Worm (Caenorhabditis elegans) whole organism, L3 larva: ENCODE data around the gene B0222.15.

Source experiments
- R02D3.7 ChIP-seq: fragments of 150-350 bp; optimal IDR thresholded peaks from 2 replicates; lab custom pipeline; 2014; ENCODE audit warnings: missing biosample characterization, missing genetic modification characterization
- ZK546.5 ChIP-seq: sonication (generic microtip); optimal IDR thresholded peaks from 2 replicates; lab custom pipeline; 2017; ENCODE audit warnings: missing biosample characterization, missing genetic modification characterization
- ama-1 ChIP-seq: fragments of 150-350 bp; optimal IDR thresholded peaks from 2 replicates; lab custom pipeline; 2018
- egl-27 ChIP-seq: sonication (generic microtip); optimal IDR thresholded peaks from 4 replicates; lab custom pipeline; 2017; ENCODE audit warnings: missing biosample characterization, missing genetic modification reagents, missing genetic modification characterization
- egl-5 ChIP-seq: fragments of 150-350 bp; optimal IDR thresholded peaks from 2 replicates; lab custom pipeline; 2017; ENCODE audit warnings: missing biosample characterization, missing genetic modification reagents, missing genetic modification characterization, inconsistent platforms
- elt-1 ChIP-seq: fragments of 150-350 bp; optimal IDR thresholded peaks from 2 replicates; lab custom pipeline; 2014; ENCODE audit warnings: missing biosample characterization, missing genetic modification characterization
- elt-2 ChIP-seq: sonication (generic microtip); optimal IDR thresholded peaks from 2 replicates; lab custom pipeline; 2016; ENCODE audit warnings: missing genetic modification reagents, mild to moderate bottlenecking, missing genetic modification characterization, missing compliant biosample characterization
- elt-3 ChIP-seq, 3 experiments: fragments of 150-350 bp in 1 of 3; sonication (generic microtip) in 2 of 3; optimal IDR thresholded peaks; 2 replicates in 2 of 3; 4 replicates in 1 of 3; lab custom pipeline; 2014 to 2017; ENCODE audit warnings: missing biosample characterization in 3 of 3, missing genetic modification characterization in 3 of 3
- eor-1 ChIP-seq, 2 experiments: fragments of 150-350 bp; optimal IDR thresholded peaks; 2 replicates each; lab custom pipeline; 2014 to 2018; ENCODE audit warnings: missing biosample characterization in 2 of 2, missing genetic modification characterization in 2 of 2
- lin-15B ChIP-seq: fragments of 150-350 bp; optimal IDR thresholded peaks from 2 replicates; lab custom pipeline; 2014; ENCODE audit warnings: missing biosample characterization, missing genetic modification characterization
- lin-39 ChIP-seq: fragments of 150-350 bp; optimal IDR thresholded peaks from 2 replicates; lab custom pipeline; 2018; ENCODE audit warnings: missing biosample characterization, missing genetic modification reagents, missing genetic modification characterization
- lsy-12 ChIP-seq: sonication (generic microtip); optimal IDR thresholded peaks from 2 replicates; lab custom pipeline; 2016; ENCODE audit warnings: mild to moderate bottlenecking, missing genetic modification characterization, missing compliant biosample characterization
- mdl-1 ChIP-seq: fragments of 150-350 bp; optimal IDR thresholded peaks from 2 replicates; lab custom pipeline; 2014; ENCODE audit warnings: missing biosample characterization, missing genetic modification characterization
- nhr-11 ChIP-seq: fragments of 150-350 bp; optimal IDR thresholded peaks from 2 replicates; lab custom pipeline; 2014; ENCODE audit warnings: missing biosample characterization, missing genetic modification characterization
- nhr-23 ChIP-seq: fragments of 150-350 bp; optimal IDR thresholded peaks from 2 replicates; lab custom pipeline; 2014; ENCODE audit warnings: missing biosample characterization, missing genetic modification reagents, missing genetic modification characterization
- nhr-237 ChIP-seq: fragments of 150-350 bp; optimal IDR thresholded peaks from 2 replicates; lab custom pipeline; 2014; ENCODE audit warnings: missing biosample characterization, missing genetic modification characterization
- nhr-25 ChIP-seq: sonication (generic microtip); optimal IDR thresholded peaks from 2 replicates; lab custom pipeline; 2017; ENCODE audit warnings: missing biosample characterization, missing genetic modification characterization
- nhr-43 ChIP-seq: sonication (generic microtip); optimal IDR thresholded peaks from 2 replicates; lab custom pipeline; 2016; ENCODE audit warnings: mild to moderate bottlenecking, missing genetic modification characterization, missing compliant biosample characterization; ENCODE audit not compliant: poor library complexity, severe bottlenecking
- pha-4 ChIP-seq: fragments of 150-350 bp; optimal IDR thresholded peaks from 2 replicates; lab custom pipeline; 2014; ENCODE audit warnings: missing biosample characterization, missing genetic modification reagents, missing genetic modification characterization
- pqm-1 ChIP-seq: fragments of 150-350 bp; optimal IDR thresholded peaks from 2 replicates; lab custom pipeline; 2017; ENCODE audit warnings: missing biosample characterization, missing genetic modification characterization, inconsistent platforms
- skn-1 ChIP-seq: fragments of 150-350 bp; optimal IDR thresholded peaks from 2 replicates; lab custom pipeline; 2014; ENCODE audit warnings: missing biosample characterization, missing genetic modification characterization
- unc-39 ChIP-seq: sonication (generic microtip); optimal IDR thresholded peaks from 4 replicates; lab custom pipeline; 2017; ENCODE audit warnings: missing biosample characterization, missing genetic modification characterization
- unc-62 ChIP-seq: fragments of 150-350 bp; sonication (generic microtip); optimal IDR thresholded peaks from 4 replicates; lab custom pipeline; 2014; ENCODE audit warnings: missing biosample characterization, missing genetic modification reagents, missing genetic modification characterization
- ztf-4 ChIP-seq: fragments of 150-350 bp; optimal IDR thresholded peaks from 2 replicates; lab custom pipeline; 2014; ENCODE audit warnings: missing biosample characterization, missing genetic modification characterization

Gene B0222.15

DNA sequence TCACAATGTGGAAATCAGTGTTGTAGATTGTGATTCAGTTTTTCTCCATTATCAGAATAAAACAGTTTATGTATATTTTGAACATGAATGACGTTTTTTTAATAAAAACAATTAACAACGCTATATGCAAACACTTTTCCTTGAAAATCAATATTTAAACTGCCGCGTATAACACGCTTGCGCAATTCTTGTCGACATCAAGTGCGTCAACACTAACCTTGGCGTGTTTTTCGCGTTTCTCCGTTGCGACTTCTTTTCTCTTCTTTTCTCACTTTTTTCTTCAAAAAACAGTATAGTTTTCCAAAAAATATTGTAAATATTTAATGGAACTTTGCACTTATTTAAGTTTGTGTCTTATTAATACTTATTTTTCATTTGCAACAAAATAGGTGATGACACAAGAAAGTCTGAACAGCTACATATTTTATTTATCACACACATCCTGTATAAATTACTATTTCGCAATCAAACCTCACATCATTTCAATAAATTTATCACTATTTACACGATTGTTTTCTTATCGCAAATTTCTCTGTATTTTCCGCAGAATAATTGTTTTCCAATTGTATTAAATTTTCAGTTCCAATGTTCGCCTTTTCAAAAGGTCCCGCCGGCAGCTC is 18.7 kb upstream of the B0222.15 start, which contains the start of gene spas-1 (continued):
- TF ChIP-seq unc-62 (GFP tag; lab: Kevin White, UChicago) (peak; percentile 60), mdl-1 (tag; lab: Kevin White, UChicago) (no peak), R02D3.7 (tag; lab: Kevin White, UChicago) (peak; percentile 75), nhr-43 (tag; lab: Kevin White, UChicago) (peak; percentile 77), skn-1 (tag; lab: Kevin White, UChicago) (no peak), eor-1 (tag; optimal IDR thresholded peaks at IDR 0.05; lab: Kevin White, UChicago) (no peak), nhr-237 (tag; lab: Kevin White, UChicago) (no peak)

- TF ChIP-seq lin-15B (tag; lab: Kevin White, UChicago) (no peak), unc-62 (GFP tag; lab: Kevin White, UChicago) (no peak)
- TF ChIP-seq, all 47 proteins: peak for 0
Measured at ce11 chrV:9173789-9174188, 17.2 kb upstream of the B0222.15 start, which contains the start of gene pqn-16. TSS of gene pqn-16 (plus strand) at chrV:9174089.

- TF ChIP-seq lin-15B (tag; lab: Kevin White, UChicago) (no peak), ZK546.5 (no peak), nhr-11 (tag; lab: Kevin White, UChicago) (no peak), unc-39 (tag; lab: Kevin White, UChicago) (no peak), skn-1 (tag; lab: Kevin White, UChicago) (no peak), nhr-25 (tag; lab: Kevin White, UChicago) (no peak), nhr-237 (tag; lab: Kevin White, UChicago) (no peak), pqm-1 (tag; lab: Kevin White, UChicago) (peak; percentile 52), elt-2 (tag; lab: Kevin White, UChicago) (peak; percentile 63), pha-4 (tag; lab: Kevin White, UChicago) (peak; percentile 52), egl-5 (tag; lab: Kevin White, UChicago) (no peak)
Measured at ce11 chrV:9172989-9173388, 16.4 kb upstream of the B0222.15 start, which contains the start of gene gad-3. TSS of gene gad-3 (minus strand) at chrV:9173005.

DNA sequence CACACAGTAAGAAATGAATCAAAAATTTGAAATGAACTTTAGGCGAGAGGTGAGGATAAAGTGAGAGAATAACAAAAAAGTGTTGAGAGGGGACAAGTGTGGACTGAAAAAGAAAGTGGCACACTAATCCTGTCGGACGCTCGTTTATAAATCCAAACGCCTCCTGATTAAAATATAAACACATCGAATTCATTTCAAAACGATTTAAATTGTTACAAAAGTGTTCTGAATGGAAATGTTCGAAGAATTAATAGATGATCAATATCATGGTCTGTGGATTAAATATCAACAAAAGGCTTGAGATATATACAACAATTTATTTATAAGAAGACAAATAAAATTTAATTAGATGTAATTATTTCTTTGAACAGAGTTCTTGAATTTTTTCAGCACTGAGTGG is 11.5 kb upstream of the B0222.15 start, which contains the start of gene B0222.11:
Gene B0222.11 (minus strand): TSS at position 101 of the 400 bp plus-strand sequence.
- TF ChIP-seq pha-4 (tag; lab: Kevin White, UChicago) (no peak), nhr-43 (tag; lab: Kevin White, UChicago) (no peak)

- TF ChIP-seq elt-1 (peak; percentile 73), elt-3 (tag; optimal IDR thresholded peaks at IDR 0.05; lab: Kevin White, UChicago) (no peak), nhr-23 (tag; lab: Kevin White, UChicago) (peak; percentile 23), nhr-25 (tag; lab: Kevin White, UChicago) (peak; percentile 76)
Measured at ce11 chrV:9166306-9166705, 9.7 kb upstream of the B0222.15 start.

ce11 chrV:9165073-9165699 is 8.6 kb upstream of the B0222.15 start, which contains the start of gene col-10:
TSS of gene col-10 (minus strand) at chrV:9165307.
- peak; percentile 65 for TF ChIP-seq nhr-43 (tag; lab: Kevin White, UChicago)
- TF ChIP-seq elt-1, result peak; percentile 56
- TF ChIP-seq nhr-25 (tag; lab: Kevin White, UChicago), result peak; percentile 86
- TF ChIP-seq unc-39 (tag; lab: Kevin White, UChicago), result no peak
- peak; percentile 85 for TF ChIP-seq ama-1 (lab: Kevin White, UChicago)
- no peak for TF ChIP-seq lsy-12 (tag; lab: Kevin White, UChicago)
- TF ChIP-seq egl-27 (tag; lab: Kevin White, UChicago), result peak; percentile 15

- TF ChIP-seq ztf-4 (peak; percentile 9), R02D3.7 (tag; lab: Kevin White, UChicago) (peak; percentile 1), nhr-43 (tag; lab: Kevin White, UChicago) (peak; percentile 50), ama-1 (lab: Kevin White, UChicago) (peak; percentile 89), elt-3 (tag; optimal IDR thresholded peaks at IDR 0.05; lab: Kevin White, UChicago) (no peak), lin-39 (tag; lab: Kevin White, UChicago) (no peak), nhr-25 (tag; lab: Kevin White, UChicago) (peak; percentile 93)
- TF ChIP-seq, all 47 proteins: peak for 5
Measured at ce11 chrV:9163897-9164296, 7.3 kb upstream of the B0222.15 start.
